Fruit fly (Drosophila melanogaster) whole organism, embryonic: ENCODE data around the gene CG4332.

Source experiments
- Ada2b ChIP-seq: fragments of 200-800 bp; sonication (Bioruptor generic); IDR thresholded peaks from 2 replicates; pipeline ENCODE4 v1.3.6; 2022; ENCODE audit warnings: missing biosample characterization, missing genetic modification characterization
- Asciz ChIP-seq: fragments of 200-800 bp; sonication (Bioruptor generic); optimal IDR thresholded peaks from 2 replicates; lab custom pipeline; 2017; ENCODE audit warnings: missing biosample characterization, mild to moderate bottlenecking, missing genetic modification characterization, missing genetic modification reagents
- Atf-2 ChIP-seq: fragments of 200-800 bp; sonication (Bioruptor generic); optimal IDR thresholded peaks from 2 replicates; lab custom pipeline; 2016; ENCODE audit warnings: missing biosample characterization, missing genetic modification characterization
- Atf3 ChIP-seq: fragments of 200-800 bp; sonication (Bioruptor generic); optimal IDR thresholded peaks from 3 replicates; lab custom pipeline; 2016; ENCODE audit warnings: missing biosample characterization, missing genetic modification characterization
- BEAF-32 ChIP-seq: fragments of 200-800 bp; sonication (Bioruptor generic); optimal IDR thresholded peaks from 3 replicates; lab custom pipeline; 2017; ENCODE audit warnings: missing biosample characterization, missing genetic modification characterization, mild to moderate bottlenecking, moderate library complexity, missing genetic modification reagents
- CG11247 ChIP-seq: fragments of 200-800 bp; sonication (Bioruptor generic); IDR thresholded peaks from 2 replicates; pipeline ENCODE4 v1.3.6; 2022; ENCODE audit warnings: missing biosample characterization, missing genetic modification characterization
- CG11723 ChIP-seq: fragments of 200-800 bp; sonication (Bioruptor generic); optimal IDR thresholded peaks from 2 replicates; lab custom pipeline; 2017; ENCODE audit warnings: missing biosample characterization, mild to moderate bottlenecking, missing genetic modification characterization
- CG1529 ChIP-seq: fragments of 200-800 bp; sonication (Bioruptor generic); optimal IDR thresholded peaks from 3 replicates; lab custom pipeline; 2018; ENCODE audit warnings: missing biosample characterization, missing genetic modification characterization
- CG16813 ChIP-seq: fragments of 200-800 bp; sonication (Bioruptor generic); IDR thresholded peaks from 3 replicates; pipeline ENCODE4 v1.3.6; 2022; ENCODE audit warnings: missing biosample characterization, missing genetic modification characterization; ENCODE audit not compliant: partially characterized antibody
- CG16815 ChIP-seq: fragments of 200-800 bp; sonication (Bioruptor generic); optimal IDR thresholded peaks from 3 replicates; lab custom pipeline; 2017; ENCODE audit warnings: missing biosample characterization, mild to moderate bottlenecking, missing genetic modification characterization
- CG17359 ChIP-seq: fragments of 200-800 bp; sonication (Bioruptor generic); optimal IDR thresholded peaks from 3 replicates; lab custom pipeline; 2018; ENCODE audit warnings: missing biosample characterization, mild to moderate bottlenecking, missing genetic modification characterization, moderate library complexity
- CG18011 ChIP-seq: fragments of 200-800 bp; sonication (Bioruptor generic); optimal IDR thresholded peaks from 2 replicates; lab custom pipeline; 2017; ENCODE audit warnings: missing biosample characterization, missing genetic modification characterization, mild to moderate bottlenecking, moderate library complexity, missing genotype
- CG33557 ChIP-seq: fragments of 200-800 bp; sonication (Bioruptor generic); optimal IDR thresholded peaks from 2 replicates; lab custom pipeline; 2019; ENCODE audit warnings: missing biosample characterization, mild to moderate bottlenecking, missing genetic modification characterization, moderate library complexity
- CG34224 ChIP-seq: fragments of 200-800 bp; sonication (Bioruptor generic); IDR thresholded peaks from 3 replicates; pipeline ENCODE4 v1.3.6; 2022; ENCODE audit warnings: missing biosample characterization, missing genetic modification characterization; ENCODE audit not compliant: partially characterized antibody
- CG34376 ChIP-seq: fragments of 200-800 bp; sonication (Bioruptor generic); optimal IDR thresholded peaks from 2 replicates; lab custom pipeline; 2018; ENCODE audit warnings: missing biosample characterization, mild to moderate bottlenecking, missing genetic modification characterization
- CG3726 ChIP-seq: fragments of 200-800 bp; sonication (Bioruptor generic); IDR thresholded peaks from 3 replicates; pipeline ENCODE4, ENCODE4 v1.3.6; 2022; ENCODE audit warnings: missing biosample characterization, missing genetic modification characterization
- CG4404 ChIP-seq: fragments of 200-800 bp; sonication (Bioruptor generic); IDR thresholded peaks from 2 replicates; pipeline ENCODE4 v1.3.6; 2022; ENCODE audit warnings: missing biosample characterization, missing genetic modification characterization
- CG6765 ChIP-seq: fragments of 200-800 bp; sonication (Bioruptor generic); optimal IDR thresholded peaks from 3 replicates; lab custom pipeline; 2017; ENCODE audit warnings: missing biosample characterization, mild to moderate bottlenecking, missing genetic modification characterization
- CG8388 ChIP-seq: fragments of 200-800 bp; sonication (Bioruptor generic); optimal IDR thresholded peaks from 2 replicates; lab custom pipeline; 2019; ENCODE audit warnings: missing biosample characterization, mild to moderate bottlenecking, missing genetic modification characterization, moderate library complexity
- Dp ChIP-seq: fragments of 200-800 bp; sonication (Bioruptor generic); optimal IDR thresholded peaks from 2 replicates; lab custom pipeline; 2018; ENCODE audit warnings: missing biosample characterization, mild to moderate bottlenecking, missing genetic modification characterization, moderate library complexity
- Drgx ChIP-seq: fragments of 200-800 bp; sonication (Bioruptor generic); IDR thresholded peaks from 2 replicates; pipeline ENCODE4 v1.3.6; 2022; ENCODE audit warnings: missing biosample characterization, missing genetic modification characterization
- Ets65A ChIP-seq: fragments of 200-800 bp; sonication (Bioruptor generic); peaks from one replicate; lab custom pipeline; 2016; ENCODE audit warnings: missing biosample characterization, missing genetic modification characterization
- HHEX ChIP-seq: fragments of 200-800 bp; sonication (Bioruptor generic); optimal IDR thresholded peaks from 3 replicates; lab custom pipeline; 2017; ENCODE audit warnings: missing biosample characterization, mild to moderate bottlenecking, missing genetic modification characterization, missing genetic modification reagents
- HLH54F ChIP-seq: fragments of 200-800 bp; sonication (Bioruptor generic); optimal IDR thresholded peaks from 3 replicates; lab custom pipeline; 2016; ENCODE audit warnings: missing biosample characterization, missing genetic modification characterization
- Six4 ChIP-seq: fragments of 200-800 bp; sonication (Bioruptor generic); optimal IDR thresholded peaks from 2 replicates; lab custom pipeline; 2016; ENCODE audit warnings: missing biosample characterization, missing genetic modification characterization
- Spps ChIP-seq: fragments of 200-800 bp; sonication (Bioruptor generic); optimal IDR thresholded peaks from 2 replicates; lab custom pipeline; 2018; ENCODE audit warnings: missing biosample characterization, mild to moderate bottlenecking, missing genetic modification characterization
- Taf1 ChIP-seq: fragments of 200-800 bp; sonication (Bioruptor generic); IDR thresholded peaks from 2 replicates; pipeline ENCODE4 v1.3.6; 2022; ENCODE audit warnings: missing biosample characterization, missing genetic modification characterization
- Vsx1 ChIP-seq: fragments of 200-800 bp; sonication (Bioruptor generic); optimal IDR thresholded peaks from 2 replicates; lab custom pipeline; 2017; ENCODE audit warnings: missing biosample characterization, mild to moderate bottlenecking, missing genetic modification characterization, missing genetic modification reagents
- Xbp1 ChIP-seq: fragments of 200-800 bp; sonication (Bioruptor generic); optimal IDR thresholded peaks from 3 replicates; lab custom pipeline; 2016; ENCODE audit warnings: missing biosample characterization, mild to moderate bottlenecking, missing genetic modification characterization
- abd-A ChIP-seq: fragments of 200-800 bp; sonication (Bioruptor generic); optimal IDR thresholded peaks from 3 replicates; lab custom pipeline; 2019; ENCODE audit warnings: missing biosample characterization, mild to moderate bottlenecking, missing genetic modification characterization, moderate library complexity
- ara ChIP-seq: fragments of 200-800 bp; sonication (Bioruptor generic); IDR thresholded peaks from 2 replicates; pipeline ENCODE4 v1.3.6; 2022; ENCODE audit warnings: missing biosample characterization, missing genetic modification characterization
- ems ChIP-seq: fragments of 200-800 bp; sonication (Bioruptor generic); optimal IDR thresholded peaks from 3 replicates; lab custom pipeline; 2016; ENCODE audit warnings: missing biosample characterization, missing genetic modification characterization
- fd96Cb ChIP-seq: fragments of 200-800 bp; sonication (Bioruptor generic); optimal IDR thresholded peaks from 2 replicates; lab custom pipeline; 2018; ENCODE audit warnings: missing biosample characterization, mild to moderate bottlenecking, missing genetic modification characterization, moderate library complexity
- gce ChIP-seq: fragments of 200-800 bp; sonication (Bioruptor generic); IDR thresholded peaks from 3 replicates; pipeline ENCODE4 v1.3.6; 2022; ENCODE audit warnings: missing biosample characterization, missing genetic modification characterization
- grau ChIP-seq: fragments of 200-800 bp; optimal IDR thresholded peaks from 3 replicates; lab custom pipeline; 2019; ENCODE audit warnings: missing biosample characterization, mild to moderate bottlenecking, missing genetic modification characterization, moderate library complexity
- kay ChIP-seq: fragments of 200-800 bp; sonication (Bioruptor generic); optimal IDR thresholded peaks from 2 replicates; lab custom pipeline; 2016; ENCODE audit warnings: missing biosample characterization, missing genetic modification characterization
- ken ChIP-seq: fragments of 200-800 bp; sonication (Bioruptor generic); IDR thresholded peaks from 3 replicates; pipeline ENCODE4 v1.3.6; 2022; ENCODE audit warnings: missing biosample characterization, missing genetic modification characterization
- lbe ChIP-seq: fragments of 200-800 bp; sonication (Bioruptor generic); optimal IDR thresholded peaks from 2 replicates; lab custom pipeline; 2016; ENCODE audit warnings: missing biosample characterization, mild to moderate bottlenecking, missing genetic modification characterization
- maf-S ChIP-seq: fragments of 200-800 bp; sonication (Bioruptor generic); optimal IDR thresholded peaks from 2 replicates; lab custom pipeline; 2016; ENCODE audit warnings: missing biosample characterization, missing genetic modification characterization
- nmo ChIP-seq: fragments of 200-800 bp; sonication (Bioruptor generic); optimal IDR thresholded peaks from 2 replicates; lab custom pipeline; 2018; ENCODE audit warnings: missing biosample characterization, mild to moderate bottlenecking, missing genetic modification characterization, moderate library complexity
- org-1 ChIP-seq: fragments of 200-800 bp; sonication (Bioruptor generic); optimal IDR thresholded peaks from 2 replicates; lab custom pipeline; 2017; ENCODE audit warnings: missing biosample characterization, missing genetic modification characterization
- otp ChIP-seq: fragments of 200-800 bp; sonication (Bioruptor generic); IDR thresholded peaks from 3 replicates; pipeline ENCODE4, ENCODE4 v1.3.6; 2022; ENCODE audit warnings: missing biosample characterization, missing genetic modification characterization
- pnt ChIP-seq: fragments of 200-800 bp; sonication (Bioruptor generic); optimal IDR thresholded peaks from 3 replicates; lab custom pipeline; 2016; ENCODE audit warnings: missing biosample characterization, missing genetic modification characterization
- psq ChIP-seq: fragments of 200-800 bp; sonication (Bioruptor generic); optimal IDR thresholded peaks from 2 replicates; lab custom pipeline; 2017; ENCODE audit warnings: missing biosample characterization, missing genetic modification characterization
- pzg ChIP-seq: fragments of 200-800 bp; sonication (Bioruptor generic); optimal IDR thresholded peaks from 3 replicates; lab custom pipeline; 2018; ENCODE audit warnings: missing biosample characterization, mild to moderate bottlenecking, missing genetic modification characterization, moderate library complexity
- schlank ChIP-seq: fragments of 200-800 bp; sonication (Bioruptor generic); optimal IDR thresholded peaks from 2 replicates; lab custom pipeline; 2018; ENCODE audit warnings: missing biosample characterization, mild to moderate bottlenecking, missing genetic modification characterization
- sd ChIP-seq: fragments of 200-800 bp; sonication (Bioruptor generic); optimal IDR thresholded peaks from 3 replicates; lab custom pipeline; 2018; ENCODE audit warnings: missing biosample characterization, mild to moderate bottlenecking, missing genetic modification characterization, moderate library complexity
- sima ChIP-seq: fragments of 200-800 bp; sonication (Bioruptor generic); optimal IDR thresholded peaks from 2 replicates; lab custom pipeline; 2016; ENCODE audit warnings: missing biosample characterization, missing genetic modification characterization
- sisA ChIP-seq: fragments of 200-800 bp; sonication (Bioruptor generic); IDR thresholded peaks from 2 replicates; pipeline ENCODE4 v1.3.6; 2022; ENCODE audit warnings: missing biosample characterization, missing genetic modification characterization
- sob ChIP-seq: fragments of 200-800 bp; sonication (Bioruptor generic); IDR thresholded peaks from 2 replicates; pipeline ENCODE4 v1.3.6; 2022; ENCODE audit warnings: missing biosample characterization, missing genetic modification characterization
- zf30C ChIP-seq: fragments of 200-800 bp; sonication (Bioruptor generic); optimal IDR thresholded peaks from 3 replicates; lab custom pipeline; 2018; ENCODE audit warnings: missing biosample characterization, mild to moderate bottlenecking, missing genetic modification characterization

Gene CG4332

dm6 chrX:13113863-13114407 lies 40.9 kb upstream of the CG4332 start (continued):
- TF ChIP-seq CG1529 (GFP tag; lab: Kevin White, UChicago): no peak
- TF ChIP-seq CG11723 (GFP tag; lab: Kevin White, UChicago): no peak
- TF ChIP-seq CG11247 (GFP tag; lab: Robert Waterston, UW): no peak
- TF ChIP-seq Asciz (GFP tag; lab: Kevin White, UChicago): no peak
- TF ChIP-seq CG17359 (tag; lab: Kevin White, UChicago): no peak
- no peak for TF ChIP-seq Vsx1
- no peak for TF ChIP-seq kay
- no peak for TF ChIP-seq HHEX (GFP tag; lab: Kevin White, UChicago)
- TF ChIP-seq CG34224 (GFP tag; lab: Robert Waterston, UW): no peak
- TF ChIP-seq gce (GFP tag; lab: Robert Waterston, UW): no peak
- TF ChIP-seq Six4 (GFP tag; lab: Kevin White, UChicago): no peak
- TF ChIP-seq CG16815 (GFP tag; lab: Kevin White, UChicago): no peak
- no peak for TF ChIP-seq CG8388 (GFP tag; lab: Kevin White, UChicago)
- TF ChIP-seq Dp (GFP tag; lab: Kevin White, UChicago): no peak
- TF ChIP-seq CG18011 (GFP tag; lab: Kevin White, UChicago): no peak
- TF ChIP-seq maf-S (GFP tag; lab: Kevin White, UChicago): no peak
- TF ChIP-seq CG16813 (GFP tag; lab: Robert Waterston, UW): no peak
- no peak for TF ChIP-seq sima (GFP tag; lab: Kevin White, UChicago)
- no peak for TF ChIP-seq CG6765
- peak; percentile 16; the same call in 1 of the 2 replicates for TF ChIP-seq ara (GFP tag; lab: Robert Waterston, UW)
- TF ChIP-seq Spps (tag; lab: Kevin White, UChicago): no peak
- no peak for TF ChIP-seq CG3726 (GFP tag; lab: Robert Waterston, UW)
- peak; percentile 50 for TF ChIP-seq grau
- no peak for TF ChIP-seq org-1 (GFP tag; lab: Kevin White, UChicago)
- no peak for TF ChIP-seq Xbp1
- TF ChIP-seq lbe: no peak
- no peak for TF ChIP-seq zf30C (GFP tag; lab: Kevin White, UChicago)
- TF ChIP-seq BEAF-32 (GFP tag; lab: Kevin White, UChicago): no peak
- no peak for TF ChIP-seq otp (GFP tag; lab: Robert Waterston, UW)
- no peak for TF ChIP-seq CG34376
- TF ChIP-seq Atf3 (GFP tag; lab: Kevin White, UChicago): no peak
- TF ChIP-seq CG4404: no peak
- no peak for TF ChIP-seq schlank (tag; lab: Kevin White, UChicago)
- TF ChIP-seq Ets65A: peak; percentile 31
- TF ChIP-seq Atf-2 (GFP tag; lab: Kevin White, UChicago): no peak
- TF ChIP-seq ken (GFP tag; lab: Robert Waterston, UW): no peak
- peak; percentile 20; the same call in 1 of the 2 replicates for TF ChIP-seq sisA
- no peak for TF ChIP-seq pnt (GFP tag; lab: Kevin White, UChicago)
- TF ChIP-seq CG33557 (GFP tag; lab: Kevin White, UChicago): no peak
- no peak for TF ChIP-seq psq
- peak; percentile 8; the same call in 1 of the 2 replicates for TF ChIP-seq Drgx (GFP tag; lab: Robert Waterston, UW)
- no peak for TF ChIP-seq sob (GFP tag; lab: Robert Waterston, UW)
- TF ChIP-seq ems (GFP tag; lab: Kevin White, UChicago): no peak
- no peak for TF ChIP-seq Ada2b (GFP tag; lab: Robert Waterston, UW)
- no peak for TF ChIP-seq sd (tag; lab: Kevin White, UChicago)
- TF ChIP-seq abd-A (tag; lab: Kevin White, UChicago): no peak
- no peak for TF ChIP-seq Taf1 (GFP tag; lab: Robert Waterston, UW)
- no peak for TF ChIP-seq pzg (GFP tag; lab: Kevin White, UChicago)
- no peak for TF ChIP-seq nmo
- TF ChIP-seq fd96Cb (tag; lab: Kevin White, UChicago): no peak
- no peak for TF ChIP-seq HLH54F (GFP tag; lab: Kevin White, UChicago)
